Fruit fly (Drosophila melanogaster): ENCODE results near the gene jigr1.

DNA sequence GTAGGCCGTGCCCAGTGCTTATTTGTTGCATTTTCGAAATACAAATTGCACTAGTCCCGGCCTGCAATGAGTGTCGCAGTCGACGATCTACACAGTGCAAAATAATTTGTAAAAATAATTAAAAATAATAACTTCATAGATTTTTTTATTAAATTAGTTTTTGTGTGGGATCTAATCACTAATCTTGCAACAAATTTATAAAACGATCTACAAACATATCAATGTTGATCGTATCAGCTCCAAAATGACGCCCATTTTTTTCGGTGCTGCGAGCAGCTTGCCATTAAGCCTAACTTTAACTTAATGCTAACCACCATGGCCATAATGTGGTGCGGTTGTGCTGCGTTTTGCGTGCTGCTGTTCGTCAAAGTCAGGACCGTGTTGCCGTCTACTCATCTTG lies 13.8 kb downstream of the jigr1 start:
- TF ChIP-seq br (GFP tag; optimal IDR thresholded peaks at IDR 0.05) (peak; percentile 30), Dfd (GFP tag; optimal IDR thresholded peaks at IDR 0.05) (no peak), Jra (GFP tag; optimal IDR thresholded peaks at IDR 0.05) (no peak), psq (GFP tag; optimal IDR thresholded peaks at IDR 0.05) (peak; percentile 40), pan (optimal IDR thresholded peaks at IDR 0.05) (no peak), h (GFP tag; optimal IDR thresholded peaks at IDR 0.05) (peak; percentile 56), dsf (GFP tag; optimal IDR thresholded peaks at IDR 0.05; ENCODE audit: borderline replicate concordance) (no peak), Myc (optimal IDR thresholded peaks at IDR 0.05) (no peak), OdsH (GFP tag; optimal IDR thresholded peaks at IDR 0.05) (peak; percentile 42), Hr78 (GFP tag; optimal IDR thresholded peaks at IDR 0.05) (no peak)
